Worm (Caenorhabditis elegans) whole organism, young adult: ENCODE data around the gene pcp-1.

Experiments
- B0336.3 ChIP-seq: fragments of 200-800 bp; sonication (Bioruptor generic); IDR thresholded peaks from 2 replicates; pipeline ENCODE4 v1.3.6; 2022; ENCODE audit warnings: missing genetic modification characterization, missing compliant biosample characterization
- C17E4.6 ChIP-seq: fragments of 200-800 bp; sonication (Bioruptor generic); IDR thresholded peaks from 2 replicates; pipeline ENCODE4 v1.3.6; 2022; ENCODE audit warnings: missing genetic modification reagents, missing genetic modification characterization, missing compliant biosample characterization
- F22D6.2 ChIP-seq: sonication (generic microtip); optimal IDR thresholded peaks from 2 replicates; lab custom pipeline; 2016; ENCODE audit warnings: mild to moderate bottlenecking, missing genetic modification characterization, missing compliant biosample characterization
- F52B5.7 ChIP-seq: sonication (generic microtip); optimal IDR thresholded peaks from 2 replicates; lab custom pipeline; 2016; ENCODE audit warnings: mild to moderate bottlenecking, missing genetic modification characterization, missing compliant biosample characterization
- F55B11.4 ChIP-seq: sonication (generic microtip); optimal IDR thresholded peaks from 2 replicates; lab custom pipeline; 2016; ENCODE audit warnings: missing compliant biosample characterization, missing genetic modification characterization, borderline replicate concordance; ENCODE audit not compliant: insufficient read depth
- F57A8.1 ChIP-seq: fragments of 200-800 bp; sonication (Bioruptor generic); optimal IDR thresholded peaks from 2 replicates; lab custom pipeline; 2018; ENCODE audit warnings: mild to moderate bottlenecking, missing genetic modification characterization, moderate library complexity, missing compliant biosample characterization
- F57C9.4 ChIP-seq: sonication (generic microtip); optimal IDR thresholded peaks from 2 replicates; lab custom pipeline; 2017; ENCODE audit warnings: mild to moderate bottlenecking, missing genetic modification characterization, missing compliant biosample characterization
- T07F8.4 ChIP-seq: sonication (generic microtip); optimal IDR thresholded peaks from 2 replicates; lab custom pipeline; 2016; ENCODE audit warnings: mild to moderate bottlenecking, missing genetic modification characterization, moderate library complexity, missing compliant biosample characterization
- Y53F4B.3 ChIP-seq: fragments of 200-800 bp; sonication (Bioruptor generic); IDR thresholded peaks from 2 replicates; pipeline ENCODE4 v1.3.6; 2022; ENCODE audit warnings: missing genetic modification reagents, missing genetic modification characterization, missing compliant biosample characterization
- Y56A3A.18 ChIP-seq: fragments of 200-800 bp; sonication (Bioruptor generic); IDR thresholded peaks from 2 replicates; pipeline ENCODE4 v1.3.6; 2022; ENCODE audit warnings: missing genetic modification reagents, missing genetic modification characterization, missing compliant biosample characterization
- Y79H2A.3 ChIP-seq: fragments of 200-800 bp; sonication (Bioruptor generic); conservative IDR thresholded peaks from 2 replicates; pipeline ENCODE4 v1.3.6; 2022; ENCODE audit warnings: missing genetic modification reagents, missing genetic modification characterization, missing compliant biosample characterization
- Y95B8A.8 ChIP-seq: fragments of 200-800 bp; sonication (Bioruptor generic); IDR thresholded peaks from 2 replicates; pipeline ENCODE4 v1.3.6; 2022; ENCODE audit warnings: missing genetic modification reagents, missing genetic modification characterization, missing compliant biosample characterization
- akir-1 ChIP-seq: fragments of 200-800 bp; sonication (Bioruptor generic); optimal IDR thresholded peaks from 2 replicates; lab custom pipeline; 2018; ENCODE audit warnings: mild to moderate bottlenecking, missing genetic modification characterization, moderate library complexity, missing compliant biosample characterization
- ama-1 ChIP-seq, 3 experiments: fragments of 150-350 bp in 1 of 3; sonication (generic microtip) in 2 of 3; optimal IDR thresholded peaks; 2 replicates each; lab custom pipeline; 2014 to 2018; ENCODE audit warnings: missing biosample characterization in 2 of 3, missing genetic modification characterization in 2 of 3, missing genetic modification reagents in 2 of 3
- atf-7 ChIP-seq: sonication (generic microtip); optimal IDR thresholded peaks from 2 replicates; lab custom pipeline; 2017; ENCODE audit warnings: mild to moderate bottlenecking, missing genetic modification characterization, missing compliant biosample characterization
- attf-6 ChIP-seq: fragments of 200-800 bp; sonication (Bioruptor generic); IDR thresholded peaks from 2 replicates; pipeline ENCODE4 v1.3.6; 2022; ENCODE audit warnings: missing genetic modification reagents, missing genetic modification characterization, missing compliant biosample characterization
- cebp-2 ChIP-seq: fragments of 200-800 bp; sonication (Bioruptor generic); IDR thresholded peaks from 2 replicates; pipeline ENCODE4 v1.3.6; 2022; ENCODE audit warnings: missing genetic modification characterization, missing compliant biosample characterization
- ceh-100 ChIP-seq: fragments of 200-800 bp; sonication (Bioruptor generic); IDR thresholded peaks from 2 replicates; pipeline ENCODE4 v1.3.6; 2022; ENCODE audit warnings: missing genetic modification reagents, missing genetic modification characterization, missing compliant biosample characterization
- ceh-27 ChIP-seq: fragments of 200-800 bp; sonication (Bioruptor generic); optimal IDR thresholded peaks from 2 replicates; lab custom pipeline; 2018; ENCODE audit warnings: mild to moderate bottlenecking, missing genetic modification characterization, moderate library complexity, missing compliant biosample characterization
- ceh-40 ChIP-seq: fragments of 200-800 bp; sonication (Bioruptor generic); IDR thresholded peaks from 2 replicates; pipeline ENCODE4 v1.3.6; 2022; ENCODE audit warnings: missing genetic modification characterization, missing compliant biosample characterization
- ceh-91 ChIP-seq: fragments of 200-800 bp; sonication (Bioruptor generic); IDR thresholded peaks from 2 replicates; pipeline ENCODE4 v1.3.6; 2022; ENCODE audit warnings: missing genetic modification reagents, missing genetic modification characterization, missing compliant biosample characterization
- chd-7 ChIP-seq: sonication (generic microtip); optimal IDR thresholded peaks from 2 replicates; lab custom pipeline; 2016; ENCODE audit warnings: mild to moderate bottlenecking, missing genetic modification characterization, moderate library complexity, missing compliant biosample characterization
- dox-1 ChIP-seq: fragments of 200-800 bp; sonication (Bioruptor generic); IDR thresholded peaks from 2 replicates; pipeline ENCODE4 v1.3.6; 2022; ENCODE audit warnings: missing genetic modification reagents, missing genetic modification characterization, missing compliant biosample characterization
- egrh-3 ChIP-seq: fragments of 200-800 bp; sonication (Bioruptor generic); IDR thresholded peaks from 2 replicates; pipeline ENCODE4 v1.3.6; 2022; ENCODE audit warnings: missing genetic modification reagents, missing genetic modification characterization, missing compliant biosample characterization
- fkh-3 ChIP-seq: sonication (generic microtip); optimal IDR thresholded peaks from 2 replicates; lab custom pipeline; 2016; ENCODE audit warnings: mild to moderate bottlenecking, missing genetic modification characterization, missing compliant biosample characterization
- him-1 ChIP-seq: sonication (generic microtip); optimal IDR thresholded peaks from 2 replicates; lab custom pipeline; 2016; ENCODE audit warnings: missing genotype, missing genetic modification reagents, missing genetic modification characterization, missing compliant biosample characterization
- let-607 ChIP-seq, 2 experiments: fragments of 200-800 bp in 1 of 2; sonication (Bioruptor generic) in 1 of 2; sonication (generic microtip) in 1 of 2; optimal IDR thresholded peaks; 2 replicates each; lab custom pipeline; 2016 to 2018; ENCODE audit warnings: mild to moderate bottlenecking in 2 of 2, missing compliant biosample characterization in 2 of 2, missing genetic modification characterization in 2 of 2, moderate library complexity in 2 of 2, missing genotype in 1 of 2
- lin-40 ChIP-seq: sonication (generic microtip); optimal IDR thresholded peaks from 2 replicates; lab custom pipeline; 2016; ENCODE audit warnings: missing genetic modification characterization, mild to moderate bottlenecking, missing compliant biosample characterization, missing genotype, missing genetic modification reagents
- lin-54 ChIP-seq: fragments of 200-800 bp; sonication (Bioruptor generic); optimal IDR thresholded peaks from 2 replicates; lab custom pipeline; 2018; ENCODE audit warnings: mild to moderate bottlenecking, missing genetic modification characterization, missing compliant biosample characterization
- lir-1 ChIP-seq: fragments of 200-800 bp; sonication (Bioruptor generic); conservative IDR thresholded peaks from 2 replicates; pipeline ENCODE4 v1.3.6; 2022; ENCODE audit warnings: missing genetic modification reagents, missing genetic modification characterization, missing compliant biosample characterization
- lsl-1 ChIP-seq: fragments of 200-800 bp; sonication (Bioruptor generic); optimal IDR thresholded peaks from 2 replicates; lab custom pipeline; 2018; ENCODE audit warnings: mild to moderate bottlenecking, missing genetic modification characterization, moderate library complexity, missing compliant biosample characterization
- lsy-27 ChIP-seq: sonication (generic microtip); optimal IDR thresholded peaks from 2 replicates; lab custom pipeline; 2017; ENCODE audit warnings: missing genetic modification characterization, mild to moderate bottlenecking, missing compliant biosample characterization, antibody characterized with exemption, missing genotype, borderline replicate concordance; ENCODE audit not compliant: insufficient read depth
- madf-3 ChIP-seq: fragments of 200-800 bp; sonication (Bioruptor generic); IDR thresholded peaks from 2 replicates; pipeline ENCODE4 v1.3.6; 2022; ENCODE audit warnings: missing genetic modification reagents, missing genetic modification characterization, missing compliant biosample characterization
- madf-6 ChIP-seq: fragments of 200-800 bp; sonication (Bioruptor generic); IDR thresholded peaks from 2 replicates; pipeline ENCODE4 v1.3.6; 2022; ENCODE audit warnings: missing genetic modification reagents, missing genetic modification characterization, missing compliant biosample characterization
- mcd-1 ChIP-seq: fragments of 200-800 bp; sonication (Bioruptor generic); IDR thresholded peaks from 2 replicates; pipeline ENCODE4 v1.3.6; 2022; ENCODE audit warnings: missing genetic modification reagents, missing genetic modification characterization, missing compliant biosample characterization
- mes-4 ChIP-seq: sonication (generic microtip); optimal IDR thresholded peaks from 2 replicates; lab custom pipeline; 2016; ENCODE audit warnings: missing genotype, missing genetic modification characterization, missing compliant biosample characterization
- nfya-2 ChIP-seq: fragments of 200-800 bp; sonication (Bioruptor generic); IDR thresholded peaks from 2 replicates; pipeline ENCODE4 v1.3.6; 2022; ENCODE audit warnings: missing genetic modification reagents, missing genetic modification characterization, missing compliant biosample characterization
- nhr-120 ChIP-seq: fragments of 200-800 bp; sonication (Bioruptor generic); IDR thresholded peaks from 2 replicates; pipeline ENCODE4 v1.3.6; 2022; ENCODE audit warnings: missing genetic modification characterization, missing compliant biosample characterization
- rpc-1 ChIP-seq, 2 experiments: fragments of 150-350 bp in 1 of 2; sonication (generic microtip) in 1 of 2; optimal IDR thresholded peaks; 2 replicates each; lab custom pipeline; 2014 to 2018; ENCODE audit warnings: missing biosample characterization in 1 of 2, missing genetic modification characterization in 1 of 2, missing genetic modification reagents in 1 of 2, missing genotype in 1 of 2
- sdz-38 ChIP-seq: sonication (generic microtip); optimal IDR thresholded peaks from 2 replicates; lab custom pipeline; 2016; ENCODE audit warnings: missing genotype, missing genetic modification characterization, missing compliant biosample characterization
- sea-2 ChIP-seq: fragments of 200-800 bp; sonication (Bioruptor generic); IDR thresholded peaks from 2 replicates; pipeline ENCODE4 v1.3.6; 2022; ENCODE audit warnings: missing genetic modification characterization, missing compliant biosample characterization
- snpc-1.1 ChIP-seq: sonication (generic microtip); optimal IDR thresholded peaks from 2 replicates; lab custom pipeline; 2017; ENCODE audit warnings: missing genetic modification characterization, mild to moderate bottlenecking, missing compliant biosample characterization, antibody characterized with exemption, moderate library complexity, missing genotype, missing genetic modification reagents; ENCODE audit not compliant: insufficient read depth
- snpc-1.3 ChIP-seq: sonication (generic microtip); optimal IDR thresholded peaks from 2 replicates; lab custom pipeline; 2017; ENCODE audit warnings: missing genetic modification characterization, mild to moderate bottlenecking, missing compliant biosample characterization, antibody characterized with exemption, moderate library complexity, missing genotype, missing genetic modification reagents; ENCODE audit not compliant: insufficient read depth
- somi-1 ChIP-seq: fragments of 200-800 bp; sonication (Bioruptor generic); optimal IDR thresholded peaks from 2 replicates; lab custom pipeline; 2018; ENCODE audit warnings: mild to moderate bottlenecking, missing genetic modification characterization, missing compliant biosample characterization
- unc-62 ChIP-seq: fragments of 150-350 bp; optimal IDR thresholded peaks from 2 replicates; lab custom pipeline; 2014; ENCODE audit warnings: missing biosample characterization, missing genetic modification reagents, missing genetic modification characterization
- xnd-1 ChIP-seq: sonication (generic microtip); optimal IDR thresholded peaks from 2 replicates; lab custom pipeline; 2016; ENCODE audit warnings: missing genotype, missing genetic modification reagents, missing genetic modification characterization, missing compliant biosample characterization
- zim-3 ChIP-seq: sonication (generic microtip); optimal IDR thresholded peaks from 2 replicates; lab custom pipeline; 2017; ENCODE audit warnings: mild to moderate bottlenecking, missing genetic modification characterization, moderate library complexity, missing compliant biosample characterization
- ztf-28 ChIP-seq: fragments of 200-800 bp; sonication (Bioruptor generic); IDR thresholded peaks from 2 replicates; pipeline ENCODE4 v1.3.6; 2022; ENCODE audit warnings: missing genetic modification reagents, missing genetic modification characterization, missing compliant biosample characterization

pcp-1 gene

ce11 chrIII:7728494-7728893, 30.2 kb upstream of the pcp-1 start (continued):
- TF ChIP-seq ama-1 (optimal IDR thresholded peaks at IDR 0.05; lab: Kevin White, UChicago) (no peak), ama-1 (GFP tag; optimal IDR thresholded peaks at IDR 0.05; lab: Kevin White, UChicago) (no peak), unc-62 (GFP tag; lab: Kevin White, UChicago) (no peak), ceh-91 (GFP tag; lab: Robert Waterston, UW) (no peak), nhr-120 (GFP tag; lab: Robert Waterston, UW) (no peak), egrh-3 (no peak), dox-1 (GFP tag; lab: Robert Waterston, UW) (peak; percentile 35; the same call in 1 of the 2 replicates), zim-3 (tag; lab: Kevin White, UChicago) (no peak), Y79H2A.3 (GFP tag; lab: Robert Waterston, UW) (no peak), F57C9.4 (tag; lab: Kevin White, UChicago) (no peak), snpc-1.1 (tag; lab: Kevin White, UChicago) (no peak), lin-54 (GFP tag; lab: Kevin White, UChicago) (no peak), rpc-1 (optimal IDR thresholded peaks at IDR 0.05; lab: Kevin White, UChicago) (no peak), rpc-1 (tag; optimal IDR thresholded peaks at IDR 0.05; lab: Kevin White, UChicago) (no peak), lsy-27 (tag; lab: Kevin White, UChicago) (no peak), B0336.3 (no peak; the same call in 1 of the 2 replicates), lir-1 (GFP tag; lab: Robert Waterston, UW) (no peak), mcd-1 (GFP tag; lab: Robert Waterston, UW) (no peak), attf-6 (no peak), xnd-1 (tag; lab: Kevin White, UChicago) (no peak), cebp-2 (no peak), him-1 (tag; lab: Kevin White, UChicago) (no peak), ceh-100 (GFP tag; lab: Robert Waterston, UW) (no peak), madf-3 (GFP tag; lab: Robert Waterston, UW) (no peak), F22D6.2 (no peak), Y56A3A.18 (GFP tag; lab: Robert Waterston, UW) (no peak), Y95B8A.8 (GFP tag; lab: Robert Waterston, UW) (no peak), ceh-40 (GFP tag; lab: Robert Waterston, UW) (no peak), T07F8.4 (no peak), C17E4.6 (no peak), somi-1 (GFP tag; lab: Kevin White, UChicago) (no peak), F52B5.7 (tag; lab: Kevin White, UChicago) (no peak), let-607 (tag; optimal IDR thresholded peaks at IDR 0.05; lab: Kevin White, UChicago) (peak; percentile 96 to 97), akir-1 (no peak), sea-2 (GFP tag; lab: Robert Waterston, UW) (no peak), fkh-3 (no peak), ceh-27 (GFP tag; lab: Kevin White, UChicago) (peak; percentile 2), lin-40 (peak; percentile 66), madf-6 (GFP tag; lab: Robert Waterston, UW) (no peak; the same call in 1 of the 2 replicates), F57A8.1 (GFP tag; lab: Kevin White, UChicago) (no peak), lsl-1 (GFP tag; lab: Kevin White, UChicago) (no peak), nfya-2 (GFP tag; lab: Robert Waterston, UW) (no peak), mes-4 (tag; lab: Kevin White, UChicago) (no peak), atf-7 (tag; lab: Kevin White, UChicago) (peak; percentile 48), sdz-38 (tag; lab: Kevin White, UChicago) (no peak), Y53F4B.3 (no peak), snpc-1.3 (tag; lab: Kevin White, UChicago) (no peak), ztf-28 (GFP tag; lab: Robert Waterston, UW) (no peak), F55B11.4 (tag; lab: Kevin White, UChicago) (no peak), chd-7 (peak; percentile 19)
